Worm (Caenorhabditis elegans) whole organism, late embryonic: ENCODE results near the gene R01E6.7.
A peak's percentile ranks its signal among the peaks of the same experiment; 100 is the strongest.

Experiments
- C08G9.2 ChIP-seq: sonication (generic microtip); optimal IDR thresholded peaks from 2 replicates; lab custom pipeline; 2016; ENCODE audit warnings: mild to moderate bottlenecking, missing genetic modification characterization, moderate library complexity, missing compliant biosample characterization
- C38D4.7 ChIP-seq: fragments of 200-800 bp; sonication (Bioruptor generic); optimal IDR thresholded peaks from 2 replicates; lab custom pipeline; 2018; ENCODE audit warnings: mild to moderate bottlenecking, missing genetic modification characterization, moderate library complexity, missing compliant biosample characterization
- K02D7.2 ChIP-seq: sonication (generic microtip); optimal IDR thresholded peaks from 2 replicates; lab custom pipeline; 2017; ENCODE audit warnings: mild to moderate bottlenecking, missing genetic modification characterization, missing compliant biosample characterization
- Y22D7AL.16 ChIP-seq: sonication (generic microtip); optimal IDR thresholded peaks from 2 replicates; lab custom pipeline; 2016; ENCODE audit warnings: missing genetic modification characterization, missing compliant biosample characterization
- ahr-1 ChIP-seq: sonication (generic microtip); optimal IDR thresholded peaks from 2 replicates; lab custom pipeline; 2016; ENCODE audit warnings: missing genetic modification characterization, missing compliant biosample characterization
- ceh-24 ChIP-seq: sonication (generic microtip); optimal IDR thresholded peaks from 2 replicates; lab custom pipeline; 2016; ENCODE audit warnings: mild to moderate bottlenecking, missing genetic modification characterization, missing compliant biosample characterization
- ceh-31 ChIP-seq: sonication (generic microtip); optimal IDR thresholded peaks from 2 replicates; lab custom pipeline; 2016; ENCODE audit warnings: missing genetic modification characterization, missing compliant biosample characterization
- ceh-45 ChIP-seq: fragments of 200-800 bp; sonication (Bioruptor generic); IDR thresholded peaks from 2 replicates; pipeline ENCODE4 v1.3.6; 2022; ENCODE audit warnings: missing genetic modification reagents, missing genetic modification characterization, missing compliant biosample characterization
- ceh-48 ChIP-seq: sonication (generic microtip); optimal IDR thresholded peaks from 2 replicates; lab custom pipeline; 2016; ENCODE audit warnings: missing genetic modification characterization, inconsistent platforms, missing compliant biosample characterization
- che-1 ChIP-seq: sonication (generic microtip); optimal IDR thresholded peaks from 2 replicates; lab custom pipeline; 2016; ENCODE audit warnings: mild to moderate bottlenecking, missing genetic modification characterization, missing compliant biosample characterization
- dmd-4 ChIP-seq: sonication (generic microtip); optimal IDR thresholded peaks from 2 replicates; lab custom pipeline; 2016; ENCODE audit warnings: borderline replicate concordance, missing genetic modification characterization, missing compliant biosample characterization
- elt-2 ChIP-seq: sonication (generic microtip); optimal IDR thresholded peaks from 2 replicates; lab custom pipeline; 2016; ENCODE audit warnings: missing genetic modification reagents, missing genetic modification characterization, missing compliant biosample characterization
- ets-4 ChIP-seq: sonication (generic microtip); optimal IDR thresholded peaks from 2 replicates; lab custom pipeline; 2016; ENCODE audit warnings: missing genetic modification characterization, missing compliant biosample characterization
- fax-1 ChIP-seq: sonication (generic microtip); optimal IDR thresholded peaks from 2 replicates; lab custom pipeline; 2016; ENCODE audit warnings: missing genotype, missing genetic modification characterization, missing compliant biosample characterization
- fkh-10 ChIP-seq: fragments of 150-350 bp; optimal IDR thresholded peaks from 2 replicates; lab custom pipeline; 2014; ENCODE audit warnings: missing biosample characterization, missing genetic modification reagents, missing genetic modification characterization
- fkh-6 ChIP-seq: sonication (generic microtip); optimal IDR thresholded peaks from 2 replicates; lab custom pipeline; 2016; ENCODE audit warnings: missing genetic modification characterization, missing compliant biosample characterization
- hlh-13 ChIP-seq: fragments of 200-800 bp; sonication (Bioruptor generic); optimal IDR thresholded peaks from 2 replicates; lab custom pipeline; 2018; ENCODE audit warnings: mild to moderate bottlenecking, missing genetic modification characterization, missing compliant biosample characterization
- hlh-15 ChIP-seq: sonication (generic microtip); optimal IDR thresholded peaks from 2 replicates; lab custom pipeline; 2016; ENCODE audit warnings: missing genetic modification characterization, missing compliant biosample characterization
- hlh-30 ChIP-seq: sonication (generic microtip); optimal IDR thresholded peaks from 2 replicates; lab custom pipeline; 2017; ENCODE audit warnings: antibody characterized with exemption, missing genetic modification characterization, missing compliant biosample characterization; ENCODE audit not compliant: insufficient read depth
- hlh-6 ChIP-seq: sonication (generic microtip); optimal IDR thresholded peaks from 2 replicates; lab custom pipeline; 2016; ENCODE audit warnings: missing genotype, missing genetic modification characterization, missing compliant biosample characterization
- hlh-8 ChIP-seq: sonication (generic microtip); optimal IDR thresholded peaks from 2 replicates; lab custom pipeline; 2016; ENCODE audit warnings: missing genotype, missing genetic modification characterization, missing compliant biosample characterization
- lim-6 ChIP-seq: sonication (generic microtip); optimal IDR thresholded peaks from 2 replicates; lab custom pipeline; 2016; ENCODE audit warnings: missing genetic modification characterization, missing compliant biosample characterization
- lin-11 ChIP-seq: fragments of 200-800 bp; sonication (Bioruptor generic); optimal IDR thresholded peaks from 2 replicates; lab custom pipeline; 2018; ENCODE audit warnings: mild to moderate bottlenecking, missing genetic modification characterization, missing compliant biosample characterization
- madf-2 ChIP-seq: sonication (generic microtip); optimal IDR thresholded peaks from 2 replicates; lab custom pipeline; 2017; ENCODE audit warnings: missing genetic modification characterization, missing compliant biosample characterization
- npax-4 ChIP-seq: sonication (generic microtip); optimal IDR thresholded peaks from 2 replicates; lab custom pipeline; 2016; ENCODE audit warnings: missing genetic modification characterization, missing compliant biosample characterization
- pag-3 ChIP-seq: sonication (generic microtip); optimal IDR thresholded peaks from 2 replicates; lab custom pipeline; 2016; ENCODE audit warnings: missing compliant biosample characterization, missing genetic modification characterization, borderline replicate concordance
- pat-9 ChIP-seq: fragments of 200-800 bp; sonication (Bioruptor generic); optimal IDR thresholded peaks from 2 replicates; lab custom pipeline; 2018; ENCODE audit warnings: mild to moderate bottlenecking, missing genetic modification characterization, moderate library complexity, missing compliant biosample characterization
- pax-1 ChIP-seq: fragments of 150-350 bp; optimal IDR thresholded peaks from 2 replicates; lab custom pipeline; 2014; ENCODE audit warnings: missing biosample characterization, missing genetic modification characterization
- pha-2 ChIP-seq: sonication (generic microtip); optimal IDR thresholded peaks from 2 replicates; lab custom pipeline; 2017; ENCODE audit warnings: mild to moderate bottlenecking, missing genetic modification characterization, missing compliant biosample characterization
- ref-2 ChIP-seq: sonication (generic microtip); optimal IDR thresholded peaks from 2 replicates; lab custom pipeline; 2016; ENCODE audit warnings: missing genetic modification characterization, missing compliant biosample characterization
- sox-2 ChIP-seq: fragments of 200-800 bp; sonication (Bioruptor generic); IDR thresholded peaks from 2 replicates; pipeline ENCODE4 v1.3.6; 2022; ENCODE audit warnings: missing genetic modification reagents, missing genetic modification characterization, missing compliant biosample characterization
- tbx-2 ChIP-seq: sonication (generic microtip); optimal IDR thresholded peaks from 2 replicates; lab custom pipeline; 2016; ENCODE audit warnings: missing genetic modification characterization, missing compliant biosample characterization
- ttx-3 ChIP-seq: sonication (generic microtip); optimal IDR thresholded peaks from 2 replicates; lab custom pipeline; 2016; ENCODE audit warnings: missing genetic modification reagents, missing genetic modification characterization, missing compliant biosample characterization
- unc-3 ChIP-seq, 2 experiments: fragments of 200-800 bp in 1 of 2; sonication (Bioruptor generic) in 1 of 2; sonication (generic microtip) in 1 of 2; conservative IDR thresholded peaks in 1 of 2; optimal IDR thresholded peaks in 1 of 2; 2 replicates each; pipeline versions ENCODE4 v1.3.6 to Lab custom; 2016 to 2022; ENCODE audit warnings: missing compliant biosample characterization in 2 of 2, missing genetic modification characterization in 2 of 2, missing genetic modification reagents in 1 of 2
- unc-42 ChIP-seq: sonication (generic microtip); optimal IDR thresholded peaks from 2 replicates; lab custom pipeline; 2016; ENCODE audit warnings: missing genotype, missing genetic modification characterization, missing compliant biosample characterization
- ztf-16 ChIP-seq: sonication (generic microtip); optimal IDR thresholded peaks from 2 replicates; lab custom pipeline; 2017; ENCODE audit warnings: missing genetic modification characterization, missing compliant biosample characterization

Gene R01E6.7

ce11 chrX:13591953-13592352 lies 22.2 kb upstream of the R01E6.7 start:
- no peak for TF ChIP-seq C08G9.2 (tag; lab: Kevin White, UChicago)
- TF ChIP-seq fkh-6 (tag; lab: Kevin White, UChicago), result no peak
- TF ChIP-seq ceh-24 (tag; lab: Kevin White, UChicago), result no peak
- no peak for TF ChIP-seq hlh-8 (tag; lab: Kevin White, UChicago)
- TF ChIP-seq pax-1 (tag; lab: Kevin White, UChicago), result no peak
- no peak for TF ChIP-seq elt-2
- TF ChIP-seq che-1 (tag; lab: Kevin White, UChicago), result no peak
- no peak for TF ChIP-seq unc-42 (tag; lab: Kevin White, UChicago)
- TF ChIP-seq pag-3 (tag; lab: Kevin White, UChicago), result no peak
- no peak for TF ChIP-seq unc-3 (GFP tag; conservative IDR thresholded peaks at IDR 0.05; lab: Robert Waterston, UW)
- no peak for TF ChIP-seq unc-3 (tag; optimal IDR thresholded peaks at IDR 0.05; lab: Kevin White, UChicago)
- TF ChIP-seq hlh-13 (GFP tag; lab: Kevin White, UChicago), result no peak
- no peak for TF ChIP-seq lin-11 (tag; lab: Kevin White, UChicago)
- no peak for TF ChIP-seq dmd-4 (tag; lab: Kevin White, UChicago)
- no peak for TF ChIP-seq ahr-1 (tag; lab: Kevin White, UChicago)
- TF ChIP-seq lim-6 (tag; lab: Kevin White, UChicago), result no peak
- TF ChIP-seq hlh-6 (tag; lab: Kevin White, UChicago), result no peak
- no peak for TF ChIP-seq hlh-15 (tag; lab: Kevin White, UChicago)
- TF ChIP-seq fkh-10 (GFP tag; lab: Kevin White, UChicago), result no peak
- TF ChIP-seq ets-4 (tag; lab: Kevin White, UChicago), result no peak

DNA sequence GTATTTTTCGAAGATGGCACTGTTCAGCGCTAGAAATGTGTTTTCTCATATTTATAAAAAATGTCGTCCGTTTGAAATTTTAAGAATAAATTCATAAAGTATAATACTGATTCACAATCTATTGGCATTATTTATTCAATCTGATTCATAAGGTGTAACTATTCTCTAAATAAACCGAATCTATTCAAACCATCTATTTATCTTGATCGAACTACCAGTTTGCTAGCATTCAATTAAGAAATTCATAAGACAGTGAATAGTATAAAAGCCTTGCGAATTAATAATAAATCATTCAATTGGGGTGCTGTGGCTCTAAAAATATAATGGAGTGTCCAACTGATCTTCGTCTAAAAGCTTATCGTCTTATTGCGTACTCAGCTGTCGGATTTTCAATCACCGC lies 21.4 kb upstream of the R01E6.7 start, which contains the start of gene col-44:
Gene col-44, plus strand, starts transcription at position 301 of the 400 bp plus-strand sequence.
- TF ChIP-seq K02D7.2, result no peak
- no peak for TF ChIP-seq unc-42 (tag; lab: Kevin White, UChicago)
- TF ChIP-seq elt-2, result no peak
- no peak for TF ChIP-seq sox-2 (GFP tag; lab: Robert Waterston, UW)
- TF ChIP-seq pag-3 (tag; lab: Kevin White, UChicago), result no peak
- TF ChIP-seq pha-2, result no peak
- TF ChIP-seq Y22D7AL.16 (tag; lab: Kevin White, UChicago), result no peak
- no peak for TF ChIP-seq ref-2 (tag; lab: Kevin White, UChicago)
- no peak for TF ChIP-seq pax-1 (tag; lab: Kevin White, UChicago)
- no peak for TF ChIP-seq ceh-48 (tag; lab: Kevin White, UChicago)
- TF ChIP-seq che-1 (tag; lab: Kevin White, UChicago), result no peak
- TF ChIP-seq hlh-30 (tag; lab: Kevin White, UChicago), result no peak
- no peak for TF ChIP-seq hlh-8 (tag; lab: Kevin White, UChicago)
- no peak for TF ChIP-seq ets-4 (tag; lab: Kevin White, UChicago)
- TF ChIP-seq ceh-45 (GFP tag; lab: Robert Waterston, UW), result no peak

DNA sequence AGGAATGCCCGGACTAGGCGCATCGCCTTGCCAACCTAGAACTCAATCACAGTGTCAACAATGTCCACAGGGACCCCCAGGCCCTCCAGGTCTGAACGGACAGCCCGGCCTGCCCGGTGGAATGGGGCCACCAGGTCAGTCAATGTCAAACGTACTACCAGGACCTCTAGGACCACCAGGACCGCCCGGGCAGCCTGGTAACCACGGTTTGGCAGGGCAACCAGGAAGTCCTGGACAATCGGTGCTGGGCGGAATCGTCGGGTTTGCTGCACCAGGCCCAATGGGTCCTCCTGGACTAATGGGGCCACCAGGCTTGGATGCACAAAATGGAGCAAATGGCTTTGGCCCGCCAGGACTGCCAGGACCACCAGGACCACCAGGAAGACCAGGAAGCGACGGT lies 20.9 kb upstream of the R01E6.7 start:
- TF ChIP-seq pat-9 (tag; lab: Kevin White, UChicago) (no peak), npax-4 (tag; lab: Kevin White, UChicago) (no peak), pag-3 (tag; lab: Kevin White, UChicago) (peak; percentile 36), C08G9.2 (tag; lab: Kevin White, UChicago) (peak; percentile 41), tbx-2 (no peak), ttx-3 (tag; lab: Kevin White, UChicago) (no peak)

DNA sequence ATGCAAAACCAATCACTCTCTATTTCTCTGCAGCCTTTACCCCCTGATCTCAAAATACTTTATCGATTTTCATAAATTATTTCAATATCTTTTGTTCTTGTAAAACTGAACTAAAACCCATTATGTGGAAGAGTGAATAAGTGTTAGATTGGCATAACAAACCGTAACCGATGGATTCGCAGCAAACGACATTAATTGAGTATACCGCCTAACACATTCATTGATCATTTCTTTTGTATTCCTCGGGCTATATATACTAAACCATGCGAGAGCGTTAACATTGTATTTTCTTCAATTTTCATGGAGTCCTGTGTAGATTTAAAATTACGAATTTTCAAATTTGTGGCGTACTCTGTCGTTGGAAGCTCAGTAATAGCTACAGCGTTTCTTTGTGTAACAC lies 20.0 kb upstream of the R01E6.7 start, which contains the start of gene col-9:
Gene col-9, plus strand, starts transcription at position 301 of the 400 bp plus-strand sequence.
- no peak for TF ChIP-seq unc-42 (tag; lab: Kevin White, UChicago)
- no peak for TF ChIP-seq lim-6 (tag; lab: Kevin White, UChicago)
- no peak for TF ChIP-seq ceh-31 (tag; lab: Kevin White, UChicago)
- TF ChIP-seq npax-4 (tag; lab: Kevin White, UChicago), result no peak
- TF ChIP-seq pax-1 (tag; lab: Kevin White, UChicago), result no peak
- no peak for TF ChIP-seq ref-2 (tag; lab: Kevin White, UChicago)
- no peak for TF ChIP-seq C38D4.7 (GFP tag; lab: Kevin White, UChicago)
- no peak for TF ChIP-seq dmd-4 (tag; lab: Kevin White, UChicago)
- TF ChIP-seq fax-1, result no peak
- no peak for TF ChIP-seq madf-2 (tag; lab: Kevin White, UChicago)
- TF ChIP-seq ztf-16 (tag; lab: Kevin White, UChicago), result no peak
- no peak for TF ChIP-seq K02D7.2
- TF ChIP-seq pha-2, result no peak
